Worm (Caenorhabditis elegans): ENCODE data around the gene srz-42.

srz-42 gene

DNA sequence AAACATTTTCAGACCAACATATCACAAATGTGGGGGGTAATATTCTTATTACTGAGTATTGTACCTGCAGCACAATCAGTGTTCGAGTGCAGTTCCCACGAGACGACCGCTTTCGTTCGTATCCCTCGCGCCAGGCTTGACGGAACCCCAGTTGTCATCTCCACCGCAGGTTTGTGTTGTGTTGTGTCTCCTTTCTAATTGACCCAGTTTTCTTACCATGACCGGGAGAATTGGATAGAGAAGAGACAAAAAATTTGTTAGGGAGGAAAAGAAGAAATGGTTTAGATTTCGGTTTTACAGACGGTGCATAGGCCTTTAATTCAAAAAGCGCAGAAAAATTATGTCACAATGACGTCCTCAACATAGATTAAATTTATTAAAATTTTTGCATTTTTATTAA, 37.9 kb upstream of the srz-42 start, which contains the start of gene noah-2:
Gene noah-2 (plus strand): TSS at position 13 of the 400 bp plus-strand sequence.
- TF ChIP-seq zim-3 (tag; optimal IDR thresholded peaks at IDR 0.05) (no peak), attf-5 (GFP tag; optimal IDR thresholded peaks at IDR 0.05) (no peak)

DNA sequence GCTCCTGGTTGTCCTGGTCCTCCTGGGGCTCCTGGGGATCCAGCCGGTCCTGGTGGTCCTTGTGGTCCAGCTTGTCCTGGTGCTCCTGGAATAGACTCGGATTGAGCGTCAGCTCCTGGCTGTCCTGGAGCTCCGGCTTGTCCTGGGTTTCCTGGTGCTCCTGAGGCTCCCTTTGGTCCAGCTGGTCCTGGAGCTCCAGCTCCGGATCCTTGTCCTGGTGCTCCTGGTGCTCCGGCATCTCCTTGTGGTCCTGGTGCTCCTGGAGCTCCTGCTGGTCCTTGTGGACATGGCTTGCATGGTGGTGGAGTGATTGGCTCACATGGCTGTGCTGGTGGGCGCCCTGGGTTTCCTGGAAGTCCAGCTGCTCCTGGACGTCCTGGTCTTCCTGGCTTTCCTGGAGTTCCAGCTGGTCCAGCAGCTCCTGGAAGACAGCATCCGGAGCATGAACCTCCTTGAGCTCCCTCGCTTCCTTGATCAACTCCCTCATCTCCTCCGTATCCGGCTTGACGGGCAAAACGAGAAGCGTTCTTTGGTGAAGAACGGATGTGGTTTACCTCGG, 30.6 kb upstream of the srz-42 start:
- TF ChIP-seq xnd-1 (tag; optimal IDR thresholded peaks at IDR 0.05) (no peak), egrh-3 (GFP tag; IDR thresholded peaks at IDR 0.05) (peak; percentile 95), zfh-2 (GFP tag; conservative IDR thresholded peaks at IDR 0.05) (peak; percentile 87), attf-5 (GFP tag; optimal IDR thresholded peaks at IDR 0.05) (peak; percentile 2), lin-40 (tag; optimal IDR thresholded peaks at IDR 0.05) (peak; percentile 45), ets-4 (GFP tag; optimal IDR thresholded peaks at IDR 0.05) (no peak), mcd-1 (GFP tag; IDR thresholded peaks at IDR 0.05) (peak; percentile 16; the same call in 1 of the 2 replicates)

DNA sequence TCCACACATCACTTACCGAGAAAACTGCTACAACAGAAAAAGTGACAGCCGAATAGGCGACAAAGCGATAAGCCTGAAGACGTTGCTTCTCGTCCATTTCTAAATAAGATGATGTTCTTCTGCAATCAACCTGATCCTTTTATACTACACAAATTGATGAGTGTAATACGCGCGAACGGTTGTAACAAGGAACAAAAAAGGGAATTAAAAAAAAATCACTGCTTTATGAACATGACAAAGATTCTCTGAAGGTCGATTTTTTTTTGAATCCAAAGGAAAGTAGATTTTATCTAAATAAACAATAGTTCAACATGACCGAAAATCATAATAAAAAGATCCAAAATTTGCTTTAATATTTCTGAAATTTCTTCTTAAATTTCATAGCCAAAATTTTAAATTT, 29.9 kb upstream of the srz-42 start, which contains the start of gene col-133:
Gene col-133 (minus strand): TSS at position 101 of the 400 bp plus-strand sequence.
- TF ChIP-seq nhr-90 (tag; optimal IDR thresholded peaks at IDR 0.05) (no peak), bed-1 (GFP tag; IDR thresholded peaks at IDR 0.05) (no peak), Y56A3A.18 (GFP tag; IDR thresholded peaks at IDR 0.05) (no peak), nhr-80 (tag; optimal IDR thresholded peaks at IDR 0.05) (no peak), hrde-1 (tag; optimal IDR thresholded peaks at IDR 0.05; ENCODE audit: borderline replicate concordance) (no peak), nfya-1 (tag; optimal IDR thresholded peaks at IDR 0.05; ENCODE audit: borderline replicate concordance, insufficient read depth) (no peak), cebp-2 (GFP tag; IDR thresholded peaks at IDR 0.05) (no peak), K12H6.12 (tag; optimal IDR thresholded peaks at IDR 0.05) (no peak), akir-1 (GFP tag; optimal IDR thresholded peaks at IDR 0.05) (no peak), attf-3 (GFP tag; conservative IDR thresholded peaks at IDR 0.05) (no peak), lin-35 (GFP tag; optimal IDR thresholded peaks at IDR 0.05) (no peak), hmg-20 (GFP tag; IDR thresholded peaks at IDR 0.05) (no peak)

DNA sequence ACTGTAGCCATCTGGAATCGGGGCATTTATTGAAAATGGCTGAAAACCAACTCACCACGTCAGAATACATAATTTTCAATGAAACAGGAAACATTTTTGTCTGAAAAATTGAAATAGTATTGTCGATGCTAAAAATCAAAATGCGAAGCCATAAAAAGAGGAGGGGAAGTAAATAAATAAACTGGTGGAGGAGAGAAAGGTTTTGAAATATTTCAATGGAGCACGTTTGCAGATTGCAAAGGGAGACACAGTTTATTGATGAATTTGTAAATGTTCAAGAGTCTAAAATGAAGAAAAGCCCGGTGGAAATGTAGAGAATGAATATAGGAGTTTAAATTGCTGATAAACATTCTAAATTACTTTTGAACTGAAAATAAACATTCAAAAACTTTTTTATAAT, 26.1 kb upstream of the srz-42 start, which contains the start of gene F52B11.5:
Gene F52B11.5 (minus strand): TSS at position 178 of the 400 bp plus-strand sequence.
- TF ChIP-seq attf-3 (GFP tag; conservative IDR thresholded peaks at IDR 0.05) (no peak), nhr-80 (tag; optimal IDR thresholded peaks at IDR 0.05) (peak; percentile 19), snpc-4 (GFP tag; optimal IDR thresholded peaks at IDR 0.05) (no peak), snpc-4 (tag; optimal IDR thresholded peaks at IDR 0.05) (peak in 1 of 4 experiments; percentile 45), ceh-91 (GFP tag; IDR thresholded peaks at IDR 0.05) (no peak), cebp-1 (GFP tag; IDR thresholded peaks at IDR 0.05) (0 out of 2 replicates have a peak, but pooled peaks have one; percentile 22), cebp-1 (tag; optimal IDR thresholded peaks at IDR 0.05) (no peak), attf-5 (GFP tag; optimal IDR thresholded peaks at IDR 0.05) (peak; percentile 24), cebp-2 (GFP tag; IDR thresholded peaks at IDR 0.05) (no peak), tlf-1 (GFP tag; optimal IDR thresholded peaks at IDR 0.05) (no peak), mcd-1 (GFP tag; IDR thresholded peaks at IDR 0.05) (peak; percentile 19; the same call in 1 of the 2 replicates)

DNA sequence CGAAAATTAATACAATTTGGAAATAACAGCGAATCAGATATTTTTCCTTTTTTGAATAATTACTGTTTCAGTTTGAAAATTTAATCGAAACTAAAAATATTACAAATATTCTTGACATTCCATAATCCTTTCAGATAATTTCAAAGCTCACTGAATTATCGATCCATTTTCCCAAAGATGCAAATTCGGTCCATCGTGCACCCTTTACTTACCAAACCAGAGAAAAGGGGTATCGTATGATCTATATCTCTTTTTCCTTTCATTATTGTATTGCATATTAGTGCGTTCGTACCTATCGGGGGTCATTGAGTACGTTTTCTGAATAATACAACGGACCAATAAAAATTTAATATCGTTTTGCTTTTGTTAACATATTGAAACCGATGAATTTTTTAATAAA, 24.4 kb upstream of the srz-42 start:
- TF ChIP-seq hlh-26 (GFP tag; conservative IDR thresholded peaks at IDR 0.05): no peak
- TF ChIP-seq xnd-1 (tag; optimal IDR thresholded peaks at IDR 0.05): no peak
- no peak for TF ChIP-seq let-526 (GFP tag; IDR thresholded peaks at IDR 0.05)
- no peak for TF ChIP-seq aptf-3 (GFP tag; IDR thresholded peaks at IDR 0.05)

DNA sequence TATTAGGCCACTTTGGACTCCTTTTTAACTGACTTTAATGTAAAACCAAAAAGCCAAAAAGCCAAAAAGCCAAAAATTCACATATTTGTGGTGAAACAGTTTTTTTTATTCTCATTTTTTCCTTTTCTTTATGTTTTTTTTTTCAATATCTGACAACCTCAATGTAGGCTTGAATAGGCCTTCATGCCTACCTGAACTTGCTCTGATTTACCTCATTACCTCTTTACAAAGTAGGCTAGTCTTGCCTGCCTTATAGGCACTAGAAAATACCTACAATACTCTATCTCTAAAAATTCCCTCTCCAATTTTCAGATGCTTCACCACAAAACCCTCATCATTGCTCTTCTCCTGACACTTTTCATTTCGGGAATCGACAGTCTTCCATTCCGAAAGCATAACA, 22.9 kb upstream of the srz-42 start, which contains the start of gene ins-34:
Gene ins-34 (plus strand): TSS at position 301 of the 400 bp plus-strand sequence.
- TF ChIP-seq F57C9.4 (tag; optimal IDR thresholded peaks at IDR 0.05): no peak
- no peak for TF ChIP-seq repo-1 (tag; optimal IDR thresholded peaks at IDR 0.05)
- no peak for TF ChIP-seq ceh-58 (GFP tag; IDR thresholded peaks at IDR 0.05)
- no peak for TF ChIP-seq T07F8.4 (tag; optimal IDR thresholded peaks at IDR 0.05)
- no peak for TF ChIP-seq ztf-26 (tag; optimal IDR thresholded peaks at IDR 0.05)
- TF ChIP-seq somi-1 (GFP tag; optimal IDR thresholded peaks at IDR 0.05): no peak
- no peak for TF ChIP-seq cebp-2 (GFP tag; IDR thresholded peaks at IDR 0.05)
- no peak for TF ChIP-seq mes-4 (tag; optimal IDR thresholded peaks at IDR 0.05)
- no peak for TF ChIP-seq hsf-1 (GFP tag; IDR thresholded peaks at IDR 0.05)
- no peak for TF ChIP-seq him-1 (tag; optimal IDR thresholded peaks at IDR 0.05)
- no peak for TF ChIP-seq lsl-1 (GFP tag; optimal IDR thresholded peaks at IDR 0.05)
- no peak for TF ChIP-seq madf-8 (GFP tag; conservative IDR thresholded peaks at IDR 0.05)
